Fruit fly (Drosophila melanogaster): Measurements from ENCODE around the gene CG42714.

DNA sequence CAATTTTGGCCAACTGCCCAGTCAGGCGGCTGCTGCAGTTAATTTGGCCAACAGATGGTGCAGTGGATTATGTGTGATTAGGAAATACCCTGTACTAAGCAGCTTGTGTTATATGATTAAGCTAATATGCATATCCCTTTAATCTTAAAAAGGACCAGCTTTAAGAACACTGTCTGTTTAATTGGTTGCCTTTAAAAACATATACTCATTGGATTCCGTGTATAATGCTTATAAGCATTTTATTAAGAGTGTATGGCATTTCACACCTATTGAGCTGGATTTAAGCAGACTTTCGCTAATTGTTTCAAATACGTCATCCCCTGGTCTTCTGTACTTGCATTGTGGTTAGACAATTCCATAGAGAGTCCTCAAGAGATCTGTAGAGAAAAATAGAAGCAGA, 29.6 kb upstream of the CG42714 start:
- no peak for TF ChIP-seq Sox102F (GFP tag; optimal IDR thresholded peaks at IDR 0.05)
- 0 out of 3 replicates have a peak, but pooled peaks have one; percentile 29 for TF ChIP-seq CG7963 (GFP tag; IDR thresholded peaks at IDR 0.05; ENCODE audit: partially characterized antibody)
- no peak for TF ChIP-seq sd (tag; optimal IDR thresholded peaks at IDR 0.05)
- no peak for TF ChIP-seq eyg (GFP tag; optimal IDR thresholded peaks at IDR 0.05)
- TF ChIP-seq Awh (GFP tag; IDR thresholded peaks at IDR 0.05): no peak
